Worm (Caenorhabditis elegans) whole organism, L3 larva: Measurements from ENCODE around the gene madf-3.

Source experiments
- hmg-11 ChIP-seq: sonication (generic microtip); optimal IDR thresholded peaks from 2 replicates; lab custom pipeline; 2016; ENCODE audit warnings: missing genetic modification characterization, missing compliant biosample characterization
- jun-1 ChIP-seq: fragments of 150-350 bp; optimal IDR thresholded peaks from 2 replicates; lab custom pipeline; 2014; ENCODE audit warnings: missing biosample characterization, missing genetic modification reagents, missing genetic modification characterization
- lin-39 ChIP-seq: fragments of 150-350 bp; optimal IDR thresholded peaks from 2 replicates; lab custom pipeline; 2018; ENCODE audit warnings: missing biosample characterization, missing genetic modification reagents, missing genetic modification characterization
- nhr-23 ChIP-seq: fragments of 150-350 bp; optimal IDR thresholded peaks from 2 replicates; lab custom pipeline; 2014; ENCODE audit warnings: missing biosample characterization, missing genetic modification reagents, missing genetic modification characterization
- nhr-77 ChIP-seq: fragments of 150-350 bp; optimal IDR thresholded peaks from 2 replicates; lab custom pipeline; 2014; ENCODE audit warnings: missing biosample characterization, missing genetic modification characterization
- unc-62 ChIP-seq: fragments of 150-350 bp; sonication (generic microtip); optimal IDR thresholded peaks from 4 replicates; lab custom pipeline; 2014; ENCODE audit warnings: missing biosample characterization, missing genetic modification reagents, missing genetic modification characterization
- zag-1 ChIP-seq: fragments of 150-350 bp; optimal IDR thresholded peaks from 2 replicates; lab custom pipeline; 2014; ENCODE audit warnings: missing biosample characterization, missing genetic modification characterization

- TF ChIP-seq nhr-23 (tag; lab: Kevin White, UChicago) (no peak), zag-1 (tag; lab: Kevin White, UChicago) (no peak), hmg-11 (tag; lab: Kevin White, UChicago) (no peak), jun-1 (no peak), lin-39 (tag; lab: Kevin White, UChicago) (no peak), nhr-77 (tag; lab: Kevin White, UChicago) (no peak), unc-62 (no peak)
Observed at ce11 chrII:4312115-4312514, 22.4 kb upstream of the madf-3 start, which contains the start of gene plep-1.
